Worm (Caenorhabditis elegans): ENCODE data around the gene srz-19.

srz-19 gene

ce11 chrIV:3902955-3903354 lies 16.7 kb upstream of the srz-19 start, which contains the start of gene F56D6.6:
Gene F56D6.6 (plus strand): TSS chrIV:3903255.
- TF ChIP-seq dmd-8 (GFP tag; IDR thresholded peaks at IDR 0.05) = no peak
- no peak for TF ChIP-seq snpc-4 (tag; optimal IDR thresholded peaks at IDR 0.05)
- no peak for TF ChIP-seq nhr-76 (tag; optimal IDR thresholded peaks at IDR 0.05)
- no peak for TF ChIP-seq F26F4.8 (GFP tag; conservative IDR thresholded peaks at IDR 0.05)
- TF ChIP-seq cey-2 (tag; optimal IDR thresholded peaks at IDR 0.05; ENCODE audit: borderline replicate concordance, insufficient read depth) = no peak
- TF ChIP-seq dpl-1 (GFP tag; optimal IDR thresholded peaks at IDR 0.05) = no peak
- TF ChIP-seq mep-1 (tag; optimal IDR thresholded peaks at IDR 0.05) = no peak
- no peak for TF ChIP-seq lin-15B (tag; optimal IDR thresholded peaks at IDR 0.05)
- TF ChIP-seq ctbp-1 (GFP tag; IDR thresholded peaks at IDR 0.05) = no peak

- TF ChIP-seq nhr-11 (tag; optimal IDR thresholded peaks at IDR 0.05) (no peak), mes-2 (tag; optimal IDR thresholded peaks at IDR 0.05; ENCODE audit: poor library complexity, severe bottlenecking) (no peak), egl-27 (tag; optimal IDR thresholded peaks at IDR 0.05) (no peak), ceh-32 (tag; optimal IDR thresholded peaks at IDR 0.05; ENCODE audit: poor library complexity) (no peak), mdt-29 (GFP tag; IDR thresholded peaks at IDR 0.05) (no peak), lin-15B (tag; optimal IDR thresholded peaks at IDR 0.05) (no peak), lin-1 (GFP tag; IDR thresholded peaks at IDR 0.05) (no peak), nhr-42 (GFP tag; IDR thresholded peaks at IDR 0.05) (no peak), zip-11 (GFP tag; IDR thresholded peaks at IDR 0.05) (no peak), lin-38 (GFP tag; IDR thresholded peaks at IDR 0.05) (no peak), nhr-10 (tag; optimal IDR thresholded peaks at IDR 0.05) (no peak), sdz-12 (GFP tag; optimal IDR thresholded peaks at IDR 0.05) (no peak), unc-39 (tag; optimal IDR thresholded peaks at IDR 0.05) (no peak)
Observed at ce11 chrIV:3904620-3905019, 15.0 kb upstream of the srz-19 start, which contains the start of gene F56D6.21. Gene F56D6.21 (plus strand): TSS chrIV:3904920.

- no peak for TF ChIP-seq nhr-42 (GFP tag; IDR thresholded peaks at IDR 0.05)
- TF ChIP-seq ceh-28 (tag; optimal IDR thresholded peaks at IDR 0.05) = no peak
- TF ChIP-seq jun-1 (tag; optimal IDR thresholded peaks at IDR 0.05) = no peak
- TF ChIP-seq dmd-6 (GFP tag; IDR thresholded peaks at IDR 0.05) = no peak
- TF ChIP-seq unc-130 (GFP tag; optimal IDR thresholded peaks at IDR 0.05) = no peak
- no peak for TF ChIP-seq cey-2 (tag; optimal IDR thresholded peaks at IDR 0.05; ENCODE audit: borderline replicate concordance, insufficient read depth)
Observed at ce11 chrIV:3906393-3906792, 13.2 kb upstream of the srz-19 start, which contains the start of gene F56D6.11. Gene F56D6.11 (minus strand): TSS chrIV:3906493.

- TF ChIP-seq mep-1 (tag; optimal IDR thresholded peaks at IDR 0.05) (no peak), lin-1 (GFP tag; IDR thresholded peaks at IDR 0.05) (no peak), tag-97 (GFP tag; IDR thresholded peaks at IDR 0.05) (no peak), Y105C5A.15 (GFP tag; IDR thresholded peaks at IDR 0.05) (no peak), hmg-1.1 (GFP tag; IDR thresholded peaks at IDR 0.05) (no peak), madf-5 (GFP tag; IDR thresholded peaks at IDR 0.05) (no peak), D1046.2 (GFP tag; IDR thresholded peaks at IDR 0.05) (no peak), F10B5.3 (tag; optimal IDR thresholded peaks at IDR 0.05) (no peak)
Observed at ce11 chrIV:3907506-3908188, 12.0 kb upstream of the srz-19 start, which contains the start of the genes F56D6.22 and F56D6.12. Gene F56D6.22 (minus strand): TSS chrIV:3907606. Gene F56D6.12 (plus strand): TSS chrIV:3908138.

ce11 chrIV:3909114-3909513 lies 10.5 kb upstream of the srz-19 start, which contains the start of gene F56D6.13:
Gene F56D6.13 (plus strand): TSS chrIV:3909414.
- TF ChIP-seq nhr-237 (tag; optimal IDR thresholded peaks at IDR 0.05) = no peak
- TF ChIP-seq saeg-2 (GFP tag; IDR thresholded peaks at IDR 0.05) = no peak

All from whole organism, L4 larva.